Fruit fly (Drosophila melanogaster) whole organism, embryonic: ENCODE results near the gene CG9920.
A peak's percentile ranks its signal among the peaks of the same experiment; 100 is the strongest.

Source experiments
- ATbp ChIP-seq: fragments of 200-800 bp; sonication (Bioruptor generic); optimal IDR thresholded peaks from 2 replicates; lab custom pipeline; 2017; ENCODE audit warnings: missing biosample characterization, mild to moderate bottlenecking, missing genetic modification characterization, missing genetic modification reagents
- Asciz ChIP-seq: fragments of 200-800 bp; sonication (Bioruptor generic); optimal IDR thresholded peaks from 2 replicates; lab custom pipeline; 2017; ENCODE audit warnings: missing biosample characterization, mild to moderate bottlenecking, missing genetic modification characterization, missing genetic modification reagents
- CG10979 ChIP-seq: fragments of 200-800 bp; sonication (Bioruptor generic); optimal IDR thresholded peaks from 2 replicates; lab custom pipeline; 2018; ENCODE audit warnings: missing biosample characterization, mild to moderate bottlenecking, missing genetic modification characterization, moderate library complexity
- CG12391 ChIP-seq: fragments of 200-800 bp; sonication (Bioruptor generic); optimal IDR thresholded peaks from 3 replicates; lab custom pipeline; 2018; ENCODE audit warnings: missing biosample characterization, mild to moderate bottlenecking, missing genetic modification characterization, moderate library complexity
- CG13287 ChIP-seq: fragments of 200-800 bp; sonication (Bioruptor generic); IDR thresholded peaks from 2 replicates; pipeline ENCODE4 v1.3.6; 2022; ENCODE audit warnings: missing biosample characterization, missing genetic modification characterization; ENCODE audit not compliant: partially characterized antibody
- CG14050 ChIP-seq: fragments of 200-800 bp; sonication (Bioruptor generic); IDR thresholded peaks from 3 replicates; pipeline ENCODE4 v1.3.6; 2022; ENCODE audit warnings: missing biosample characterization, missing genetic modification characterization
- CG15479 ChIP-seq: fragments of 200-800 bp; sonication (Bioruptor generic); optimal IDR thresholded peaks from 3 replicates; lab custom pipeline; 2019; ENCODE audit warnings: missing biosample characterization, mild to moderate bottlenecking, missing genetic modification characterization, moderate library complexity
- CG4707 ChIP-seq: fragments of 200-800 bp; sonication (Bioruptor generic); optimal IDR thresholded peaks from 2 replicates; lab custom pipeline; 2018; ENCODE audit warnings: missing biosample characterization, mild to moderate bottlenecking, missing genetic modification characterization, moderate library complexity
- CG4820 ChIP-seq: fragments of 200-800 bp; sonication (Bioruptor generic); optimal IDR thresholded peaks from 3 replicates; lab custom pipeline; 2016; ENCODE audit warnings: missing biosample characterization, missing genetic modification characterization
- CG6813 ChIP-seq: fragments of 200-800 bp; sonication (Bioruptor generic); optimal IDR thresholded peaks from 2 replicates; lab custom pipeline; 2017; ENCODE audit warnings: missing biosample characterization, missing genetic modification characterization, mild to moderate bottlenecking, moderate library complexity, missing genetic modification reagents
- CG9932 ChIP-seq: fragments of 200-800 bp; sonication (Bioruptor generic); IDR thresholded peaks from 2 replicates; pipeline ENCODE4 v1.3.6; 2022; ENCODE audit warnings: missing biosample characterization, missing genetic modification characterization
- CkIIα-i1 ChIP-seq: fragments of 200-800 bp; sonication (Bioruptor generic); IDR thresholded peaks from 2 replicates; pipeline ENCODE4 v1.3.6; 2022; ENCODE audit warnings: missing biosample characterization, missing genetic modification characterization
- Hr3 ChIP-seq: fragments of 200-800 bp; sonication (Bioruptor generic); optimal IDR thresholded peaks from 3 replicates; lab custom pipeline; 2016; ENCODE audit warnings: missing biosample characterization, missing genetic modification characterization
- Hr78 ChIP-seq, 2 experiments: fragments of 200-800 bp in 1 of 2; fragments of >200 bp in 1 of 2; sonication (Bioruptor generic) in 1 of 2; optimal IDR thresholded peaks; 2 replicates each; lab custom pipeline; 2017 to 2019; ENCODE audit warnings: missing biosample characterization in 2 of 2, missing genetic modification characterization in 2 of 2, mild to moderate bottlenecking in 1 of 2, moderate library complexity in 1 of 2
- Med ChIP-seq: fragments of 200-800 bp; sonication (Bioruptor generic); peaks from one replicate; lab custom pipeline; 2016; ENCODE audit warnings: missing biosample characterization, missing genetic modification characterization, mild to moderate bottlenecking, inconsistent platforms, moderate library complexity
- Mrtf ChIP-seq: fragments of 200-800 bp; sonication (Bioruptor generic); IDR thresholded peaks from 3 replicates; pipeline ENCODE4 v1.3.6; 2022; ENCODE audit warnings: missing biosample characterization, missing genetic modification characterization
- NC2α ChIP-seq: fragments of 200-800 bp; sonication (Bioruptor generic); optimal IDR thresholded peaks from 2 replicates; lab custom pipeline; 2016; ENCODE audit warnings: missing biosample characterization, missing genetic modification characterization
- Neu2 ChIP-seq: fragments of 200-800 bp; sonication (Bioruptor generic); optimal IDR thresholded peaks from 3 replicates; lab custom pipeline; 2016; ENCODE audit warnings: missing biosample characterization, missing genetic modification characterization, borderline replicate concordance
- PHDP ChIP-seq: fragments of 200-800 bp; sonication (Bioruptor generic); optimal IDR thresholded peaks from 3 replicates; lab custom pipeline; 2018; ENCODE audit warnings: missing biosample characterization, mild to moderate bottlenecking, missing genetic modification characterization, moderate library complexity
- Sox102F ChIP-seq: fragments of 200-800 bp; sonication (Bioruptor generic); optimal IDR thresholded peaks from 2 replicates; lab custom pipeline; 2018; ENCODE audit warnings: missing biosample characterization, mild to moderate bottlenecking, missing genetic modification characterization, moderate library complexity
- Spps ChIP-seq: fragments of 200-800 bp; sonication (Bioruptor generic); optimal IDR thresholded peaks from 2 replicates; lab custom pipeline; 2018; ENCODE audit warnings: missing biosample characterization, mild to moderate bottlenecking, missing genetic modification characterization
- ash1 ChIP-seq: fragments of 200-800 bp; sonication (Bioruptor generic); optimal IDR thresholded peaks from 2 replicates; lab custom pipeline; 2018; ENCODE audit warnings: missing biosample characterization, mild to moderate bottlenecking, missing genetic modification characterization
- bab2 ChIP-seq: fragments of 200-800 bp; sonication (Bioruptor generic); optimal IDR thresholded peaks from 2 replicates; lab custom pipeline; 2016; ENCODE audit warnings: missing biosample characterization, missing genetic modification characterization
- bowl ChIP-seq: fragments of 200-800 bp; sonication (Bioruptor generic); IDR thresholded peaks from 2 replicates; pipeline ENCODE4 v1.3.6; 2022; ENCODE audit warnings: missing biosample characterization, missing genetic modification characterization
- bsh ChIP-seq, 2 experiments: fragments of 200-800 bp; sonication (Bioruptor generic); optimal IDR thresholded peaks; 2 replicates each; lab custom pipeline; 2017 to 2018; ENCODE audit warnings: mild to moderate bottlenecking in 2 of 2, missing biosample characterization in 2 of 2, missing genetic modification characterization in 2 of 2, moderate library complexity in 1 of 2
- cato ChIP-seq: fragments of 200-800 bp; sonication (Bioruptor generic); optimal IDR thresholded peaks from 2 replicates; lab custom pipeline; 2016; ENCODE audit warnings: missing biosample characterization, missing genetic modification characterization, borderline replicate concordance
- corto ChIP-seq: fragments of 200-800 bp; sonication (Bioruptor generic); optimal IDR thresholded peaks from 2 replicates; lab custom pipeline; 2016; ENCODE audit warnings: missing biosample characterization, mild to moderate bottlenecking, missing genetic modification characterization, moderate library complexity
- croc ChIP-seq: fragments of 200-800 bp; sonication (Bioruptor generic); conservative IDR thresholded peaks from 3 replicates; pipeline ENCODE4 v1.3.6; 2022; ENCODE audit warnings: missing biosample characterization, missing genetic modification characterization
- dmrt99B ChIP-seq: fragments of 200-800 bp; sonication (Bioruptor generic); optimal IDR thresholded peaks from 2 replicates; lab custom pipeline; 2018; ENCODE audit warnings: missing biosample characterization, mild to moderate bottlenecking, missing genetic modification characterization, moderate library complexity
- gcm ChIP-seq: fragments of 200-800 bp; sonication (Bioruptor generic); optimal IDR thresholded peaks from 2 replicates; lab custom pipeline; 2019; ENCODE audit warnings: missing biosample characterization, mild to moderate bottlenecking, missing genetic modification characterization, moderate library complexity
- hkb ChIP-seq, 2 experiments: fragments of 200-800 bp in 1 of 2; fragments of >200 bp in 1 of 2; sonication (Bioruptor generic) in 1 of 2; IDR thresholded peaks in 1 of 2; optimal IDR thresholded peaks in 1 of 2; 2 replicates each; pipeline versions ENCODE4 v1.3.6 to Lab custom; 2017 to 2022; ENCODE audit warnings: missing biosample characterization in 1 of 2, missing genetic modification characterization in 1 of 2
- lab ChIP-seq: fragments of 200-800 bp; sonication (Bioruptor generic); optimal IDR thresholded peaks from 3 replicates; lab custom pipeline; 2017; ENCODE audit warnings: missing biosample characterization, missing genetic modification characterization, mild to moderate bottlenecking, moderate library complexity, missing genetic modification reagents
- onecut ChIP-seq: fragments of 200-800 bp; sonication (Bioruptor generic); IDR thresholded peaks from 2 replicates; pipeline ENCODE4 v1.3.6; 2022; ENCODE audit warnings: missing biosample characterization, missing genetic modification characterization
- sens ChIP-seq: fragments of 200-800 bp; sonication (Bioruptor generic); peaks from one replicate; lab custom pipeline; 2016; ENCODE audit warnings: missing biosample characterization, missing genetic modification characterization
- stwl ChIP-seq: fragments of 200-800 bp; sonication (Bioruptor generic); optimal IDR thresholded peaks from 3 replicates; lab custom pipeline; 2018; ENCODE audit warnings: missing biosample characterization, mild to moderate bottlenecking, missing genetic modification characterization, moderate library complexity
- tap ChIP-seq: fragments of 200-800 bp; optimal IDR thresholded peaks from 3 replicates; lab custom pipeline; 2019; ENCODE audit warnings: missing biosample characterization, mild to moderate bottlenecking, missing genetic modification characterization, moderate library complexity
- unc-4 ChIP-seq: fragments of 200-800 bp; sonication (Bioruptor generic); IDR thresholded peaks from 2 replicates; pipeline ENCODE4 v1.3.6; 2022; ENCODE audit warnings: missing biosample characterization, missing genetic modification characterization; ENCODE audit not compliant: partially characterized antibody

CG9920 gene

dm6 chr3R:14116088-14116487 is 18.2 kb upstream of the CG9920 start:
- TF ChIP-seq Asciz (GFP tag; lab: Kevin White, UChicago) (peak; percentile 42), CG15479 (GFP tag; lab: Kevin White, UChicago) (no peak), NC2α (GFP tag; lab: Kevin White, UChicago) (no peak), PHDP (tag; lab: Kevin White, UChicago) (no peak), CG10979 (no peak), CG4820 (GFP tag; lab: Kevin White, UChicago) (no peak), unc-4 (GFP tag; lab: Robert Waterston, UW) (no peak), Med (GFP tag; lab: Kevin White, UChicago) (peak; percentile 57), ATbp (peak; percentile 44), CG9932 (GFP tag; lab: Robert Waterston, UW) (no peak), dmrt99B (peak; percentile 21), Mrtf (GFP tag; lab: Robert Waterston, UW) (no peak), hkb (optimal IDR thresholded peaks at IDR 0.05; lab: Kevin White, UChicago) (no peak), hkb (GFP tag; IDR thresholded peaks at IDR 0.05; lab: Robert Waterston, UW) (0 out of 2 replicates have a peak, but pooled peaks have one; percentile 18), CG4707 (GFP tag; lab: Kevin White, UChicago) (peak; percentile 2), croc (GFP tag; lab: Robert Waterston, UW) (no peak), CG6813 (GFP tag; lab: Kevin White, UChicago) (peak; percentile 22), corto (GFP tag; lab: Kevin White, UChicago) (no peak), Hr78 (GFP tag; optimal IDR thresholded peaks at IDR 0.05; lab: Kevin White, UChicago) (peak in 1 of 2 experiments; percentile 18), bab2 (GFP tag; lab: Kevin White, UChicago) (peak; percentile 10), CG12391 (tag; lab: Kevin White, UChicago) (no peak), gcm (no peak), onecut (GFP tag; lab: Robert Waterston, UW) (no peak), tap (tag; lab: Kevin White, UChicago) (peak; percentile 36), CG13287 (no peak), Neu2 (GFP tag; lab: Kevin White, UChicago) (no peak), sens (GFP tag; lab: Kevin White, UChicago) (peak; percentile 80), Sox102F (GFP tag; lab: Kevin White, UChicago) (peak; percentile 24), Hr3 (GFP tag; lab: Kevin White, UChicago) (no peak), lab (GFP tag; lab: Kevin White, UChicago) (peak; percentile 24), cato (GFP tag; lab: Kevin White, UChicago) (no peak), bowl (GFP tag; lab: Robert Waterston, UW) (no peak), CkIIα-i1 (no peak), Spps (tag; lab: Kevin White, UChicago) (no peak), CG14050 (no peak), bsh (GFP tag; optimal IDR thresholded peaks at IDR 0.05; lab: Kevin White, UChicago) (peak in 1 of 2 experiments; percentile 3), ash1 (GFP tag; lab: Kevin White, UChicago) (no peak)

dm6 chr3R:14112066-14112465 is 14.2 kb upstream of the CG9920 start, which contains the start of gene CG14357:
CG14357 (minus strand) TSS chr3R:14112166.
- TF ChIP-seq Mrtf (GFP tag; lab: Robert Waterston, UW) = no peak
- TF ChIP-seq stwl (tag; lab: Kevin White, UChicago) = peak; percentile 17
- TF ChIP-seq, all 482 proteins: peak for 1
